Worm (Caenorhabditis elegans) whole organism, L2 larva: Measurements from ENCODE around the gene C04C3.7.

Experiments used
- F13H6.1 ChIP-seq: sonication (generic microtip); optimal IDR thresholded peaks from 2 replicates; lab custom pipeline; 2016; ENCODE audit warnings: missing genetic modification characterization, missing compliant biosample characterization
- R02D3.7 ChIP-seq: fragments of 150-350 bp; optimal IDR thresholded peaks from 2 replicates; lab custom pipeline; 2014; ENCODE audit warnings: missing biosample characterization, missing genetic modification characterization
- Y55F3AM.14 ChIP-seq: fragments of 200-800 bp; sonication (Bioruptor generic); optimal IDR thresholded peaks from 2 replicates; lab custom pipeline; 2018; ENCODE audit warnings: mild to moderate bottlenecking, missing genetic modification characterization, missing compliant biosample characterization
- alr-1 ChIP-seq: fragments of 150-350 bp; optimal IDR thresholded peaks from 2 replicates; lab custom pipeline; 2014; ENCODE audit warnings: missing biosample characterization, missing genetic modification characterization
- ama-1 ChIP-seq: fragments of 150-350 bp; optimal IDR thresholded peaks from 2 replicates; lab custom pipeline; 2018; ENCODE audit warnings: inconsistent platforms
- ceh-82 ChIP-seq: fragments of 150-350 bp; optimal IDR thresholded peaks from 2 replicates; lab custom pipeline; 2014; ENCODE audit warnings: missing biosample characterization, missing genetic modification characterization
- crh-2 ChIP-seq: sonication (generic microtip); optimal IDR thresholded peaks from 2 replicates; lab custom pipeline; 2017; ENCODE audit warnings: missing biosample characterization, missing genetic modification characterization
- dmd-4 ChIP-seq: sonication (generic microtip); optimal IDR thresholded peaks from 2 replicates; lab custom pipeline; 2017; ENCODE audit warnings: missing biosample characterization, missing genetic modification characterization
- egl-27 ChIP-seq: sonication (generic microtip); optimal IDR thresholded peaks from 3 replicates; lab custom pipeline; 2017; ENCODE audit warnings: missing biosample characterization, missing genetic modification reagents, missing genetic modification characterization
- elt-1 ChIP-seq: fragments of 150-350 bp; optimal IDR thresholded peaks from 2 replicates; lab custom pipeline; 2014; ENCODE audit warnings: missing biosample characterization, missing genetic modification characterization
- elt-3 ChIP-seq: sonication (generic microtip); optimal IDR thresholded peaks from 2 replicates; lab custom pipeline; 2017; ENCODE audit warnings: missing biosample characterization, missing genetic modification characterization
- gmeb-1 ChIP-seq: fragments of 150-350 bp; optimal IDR thresholded peaks from 2 replicates; lab custom pipeline; 2014; ENCODE audit warnings: missing biosample characterization, missing genetic modification characterization
- lin-13 ChIP-seq: fragments of 150-350 bp; optimal IDR thresholded peaks from 2 replicates; lab custom pipeline; 2014; ENCODE audit warnings: missing biosample characterization, missing genetic modification reagents, missing genetic modification characterization
- lsy-2 ChIP-seq, 2 experiments: fragments of 150-350 bp in 1 of 2; sonication (generic microtip) in 1 of 2; optimal IDR thresholded peaks; 2 replicates each; lab custom pipeline; 2014 to 2017; ENCODE audit warnings: missing biosample characterization in 2 of 2, missing genetic modification characterization in 2 of 2
- mab-5 ChIP-seq: fragments of 150-350 bp; optimal IDR thresholded peaks from 2 replicates; lab custom pipeline; 2014; ENCODE audit warnings: missing biosample characterization, missing genetic modification characterization
- mbf-1 ChIP-seq: sonication (generic microtip); optimal IDR thresholded peaks from 2 replicates; lab custom pipeline; 2017; ENCODE audit warnings: missing biosample characterization, missing genetic modification characterization
- mdl-1 ChIP-seq, 2 experiments: fragments of 150-350 bp in 1 of 2; sonication (generic microtip) in 1 of 2; optimal IDR thresholded peaks; 2 replicates each; lab custom pipeline; 2017; ENCODE audit warnings: missing biosample characterization in 2 of 2, missing genetic modification characterization in 2 of 2
- nhr-11 ChIP-seq: fragments of 150-350 bp; optimal IDR thresholded peaks from 2 replicates; lab custom pipeline; 2014; ENCODE audit warnings: missing biosample characterization, missing genetic modification characterization
- nhr-12 ChIP-seq: fragments of 150-350 bp; optimal IDR thresholded peaks from 2 replicates; lab custom pipeline; 2014; ENCODE audit warnings: missing biosample characterization, missing genetic modification characterization
- nhr-21 ChIP-seq: fragments of 150-350 bp; optimal IDR thresholded peaks from 2 replicates; lab custom pipeline; 2014; ENCODE audit warnings: missing biosample characterization, missing genetic modification characterization
- nhr-25 ChIP-seq: fragments of 150-350 bp; sonication (generic microtip); optimal IDR thresholded peaks from 3 replicates; lab custom pipeline; 2014; ENCODE audit warnings: missing biosample characterization, missing genetic modification characterization
- nhr-6 ChIP-seq: fragments of 150-350 bp; optimal IDR thresholded peaks from 2 replicates; lab custom pipeline; 2014; ENCODE audit warnings: missing biosample characterization, missing genetic modification characterization
- nhr-77 ChIP-seq: fragments of 150-350 bp; optimal IDR thresholded peaks from 2 replicates; lab custom pipeline; 2014; ENCODE audit warnings: missing biosample characterization, missing genetic modification characterization
- peb-1 ChIP-seq: fragments of 150-350 bp; optimal IDR thresholded peaks from 2 replicates; lab custom pipeline; 2014; ENCODE audit warnings: missing biosample characterization, missing genetic modification characterization
- skn-1 ChIP-seq: sonication (generic microtip); optimal IDR thresholded peaks from 2 replicates; lab custom pipeline; 2017; ENCODE audit warnings: missing biosample characterization, missing genetic modification characterization
- sma-9 ChIP-seq, 2 experiments: fragments of 150-350 bp in 1 of 2; sonication (generic microtip) in 1 of 2; optimal IDR thresholded peaks; 2 replicates each; lab custom pipeline; 2014 to 2016; ENCODE audit warnings: missing genetic modification characterization in 2 of 2, mild to moderate bottlenecking in 1 of 2, missing biosample characterization in 1 of 2, missing compliant biosample characterization in 1 of 2, missing genetic modification reagents in 1 of 2, moderate library complexity in 1 of 2
- snpc-4 ChIP-seq: fragments of 150-350 bp; optimal IDR thresholded peaks from 2 replicates; lab custom pipeline; 2014; ENCODE audit warnings: missing biosample characterization, missing genetic modification characterization
- unc-39 ChIP-seq: fragments of 150-350 bp; optimal IDR thresholded peaks from 2 replicates; lab custom pipeline; 2014; ENCODE audit warnings: missing biosample characterization, missing genetic modification characterization
- unc-55 ChIP-seq: fragments of 150-350 bp; sonication (generic microtip); optimal IDR thresholded peaks from 3 replicates; lab custom pipeline; 2014; ENCODE audit warnings: missing biosample characterization, missing genetic modification reagents, missing genetic modification characterization
- unc-62 ChIP-seq: fragments of 150-350 bp; optimal IDR thresholded peaks from 2 replicates; lab custom pipeline; 2014; ENCODE audit warnings: missing biosample characterization, missing genetic modification reagents, missing genetic modification characterization
- ztf-1 ChIP-seq: fragments of 200-800 bp; sonication (Bioruptor generic); conservative IDR thresholded peaks from 2 replicates; pipeline ENCODE4 v1.3.6; 2022; ENCODE audit warnings: missing genetic modification characterization, missing compliant biosample characterization
- ztf-4 ChIP-seq: fragments of 150-350 bp; optimal IDR thresholded peaks from 2 replicates; lab custom pipeline; 2014; ENCODE audit warnings: missing biosample characterization, missing genetic modification characterization

Gene C04C3.7

DNA sequence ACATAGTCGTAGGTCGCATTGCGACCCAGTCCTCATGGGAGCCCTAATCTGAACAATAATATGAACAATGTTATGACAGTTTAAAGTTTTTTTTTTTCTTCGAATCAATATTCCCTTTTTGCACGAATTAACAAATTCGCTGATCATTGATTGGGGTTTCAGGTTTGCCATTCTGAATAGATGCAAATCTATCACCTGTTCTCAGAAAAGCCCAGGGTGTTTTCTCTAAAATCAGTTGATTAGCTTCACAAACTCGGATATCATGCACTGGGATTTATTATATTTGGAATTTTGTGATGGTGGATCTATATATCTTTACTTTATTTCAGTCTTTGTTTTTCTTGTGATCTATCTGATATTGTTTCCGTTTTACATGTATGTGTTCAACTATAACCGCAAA, 20.1 kb upstream of the C04C3.7 start, which contains the start of gene srz-23:
TSS of gene srz-23 (plus strand) at position 263 of the 400 bp plus-strand sequence.
- no peak for TF ChIP-seq lin-13 (GFP tag; lab: Kevin White, UChicago)
- TF ChIP-seq peb-1 (tag; lab: Kevin White, UChicago), result no peak
- no peak for TF ChIP-seq mbf-1
- no peak for TF ChIP-seq unc-55
- no peak for TF ChIP-seq lsy-2 (tag; optimal IDR thresholded peaks at IDR 0.05; lab: Kevin White, UChicago)
- no peak for TF ChIP-seq unc-39 (tag; lab: Kevin White, UChicago)
- TF ChIP-seq crh-2 (tag; lab: Kevin White, UChicago), result no peak
- no peak for TF ChIP-seq unc-62 (GFP tag; lab: Kevin White, UChicago)
- TF ChIP-seq ama-1, result no peak
- TF ChIP-seq ceh-82, result no peak
- TF ChIP-seq, all 48 proteins: peak for 0

DNA sequence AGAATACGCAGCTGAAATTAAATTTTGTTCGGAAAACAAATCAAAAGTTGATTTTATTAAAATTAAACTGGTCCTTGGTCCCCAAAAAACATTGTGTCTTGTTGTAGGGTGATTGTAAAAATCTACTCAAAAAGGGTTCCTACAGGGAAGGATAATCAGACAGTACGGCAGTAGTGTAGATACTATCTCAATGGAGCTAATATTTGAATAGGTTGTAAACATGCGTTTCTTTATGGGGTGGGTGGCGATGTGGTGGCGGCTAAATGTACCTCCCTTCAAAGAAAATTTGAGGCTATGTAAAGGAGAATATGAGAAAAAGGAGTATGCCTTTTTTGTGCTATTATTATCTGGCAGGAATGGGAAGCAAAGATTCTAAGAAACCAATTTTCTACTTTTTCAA, 19.2 kb upstream of the C04C3.7 start:
- TF ChIP-seq lsy-2 (tag; optimal IDR thresholded peaks at IDR 0.05; lab: Kevin White, UChicago) (no peak), snpc-4 (no peak), mab-5 (tag; lab: Kevin White, UChicago) (no peak)

- TF ChIP-seq elt-1, result no peak
These were observed 14.1 kb upstream of the C04C3.7 start for ce11 chrIV:3447350-3447749.

DNA sequence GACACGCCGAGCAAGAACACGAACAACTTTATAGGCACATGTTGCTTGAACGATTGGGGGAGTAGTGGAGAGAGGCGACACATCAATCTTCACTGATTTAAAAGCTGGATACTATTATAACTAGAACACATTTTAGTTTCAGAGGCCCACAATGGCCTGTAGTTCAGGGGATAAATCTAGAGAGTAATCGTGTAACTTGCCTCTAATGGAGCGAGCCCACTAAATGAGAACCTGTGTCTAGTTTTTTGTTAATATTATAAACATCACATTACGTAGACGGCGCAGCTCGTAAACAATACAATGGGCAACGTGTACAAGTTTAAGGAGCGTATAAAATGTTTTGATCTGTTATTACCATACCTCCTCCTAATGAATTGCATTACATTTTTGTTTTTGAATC, 11.3 kb upstream of the C04C3.7 start, which contains the start of gene F58E2.5:
TSS of gene F58E2.5 (plus strand) at position 301 of the 400 bp plus-strand sequence.
- no peak for TF ChIP-seq nhr-12 (tag; lab: Kevin White, UChicago)
- TF ChIP-seq nhr-21 (tag; lab: Kevin White, UChicago), result no peak
- TF ChIP-seq alr-1 (tag; lab: Kevin White, UChicago), result no peak
- TF ChIP-seq nhr-25 (tag; lab: Kevin White, UChicago), result no peak
- TF ChIP-seq Y55F3AM.14, result no peak
- no peak for TF ChIP-seq egl-27 (tag; lab: Kevin White, UChicago)
- no peak for TF ChIP-seq ztf-4
- TF ChIP-seq skn-1 (tag; lab: Kevin White, UChicago), result no peak
- no peak for TF ChIP-seq ceh-82
- TF ChIP-seq peb-1 (tag; lab: Kevin White, UChicago), result no peak

ce11 chrIV:3444101-3444500, 10.8 kb upstream of the C04C3.7 start, which contains the start of gene F09D12.2:
TSS of gene F09D12.2 (minus strand) at chrIV:3444201.
- TF ChIP-seq dmd-4 (tag; lab: Kevin White, UChicago), result no peak
- no peak for TF ChIP-seq R02D3.7
- no peak for TF ChIP-seq nhr-12 (tag; lab: Kevin White, UChicago)
- TF ChIP-seq elt-3 (tag; lab: Kevin White, UChicago), result no peak
- TF ChIP-seq F13H6.1 (tag; lab: Kevin White, UChicago), result no peak
- no peak for TF ChIP-seq lin-13 (GFP tag; lab: Kevin White, UChicago)
- no peak for TF ChIP-seq egl-27 (tag; lab: Kevin White, UChicago)
- TF ChIP-seq gmeb-1 (tag; lab: Kevin White, UChicago), result no peak
- no peak for TF ChIP-seq mdl-1 (tag; optimal IDR thresholded peaks at IDR 0.05; lab: Kevin White, UChicago)
- TF ChIP-seq ztf-1 (GFP tag; lab: Robert Waterston, UW), result no peak
- TF ChIP-seq nhr-77 (tag; lab: Kevin White, UChicago), result no peak
- no peak for TF ChIP-seq nhr-21 (tag; lab: Kevin White, UChicago)
- no peak for TF ChIP-seq elt-1
- no peak for TF ChIP-seq nhr-11 (tag; lab: Kevin White, UChicago)
- no peak for TF ChIP-seq nhr-6 (tag; lab: Kevin White, UChicago)

DNA sequence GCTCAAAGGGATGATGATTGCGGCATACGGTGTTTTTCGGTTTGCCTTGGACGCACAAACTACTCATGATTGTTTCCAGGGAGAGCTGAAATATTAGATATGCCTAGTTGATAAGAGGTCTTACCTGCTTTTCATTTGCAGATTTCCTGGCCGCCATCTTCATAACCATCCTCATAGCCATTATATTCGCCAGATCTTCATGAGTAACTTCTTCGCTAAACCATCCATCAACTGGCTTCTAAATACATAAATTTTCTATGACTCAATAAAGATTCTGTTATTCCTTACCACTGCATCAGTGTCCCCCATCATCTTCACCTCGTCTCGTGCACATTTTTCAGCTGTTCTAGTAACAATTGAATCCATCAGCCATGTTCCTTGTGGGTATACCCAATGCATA, 9.2 kb upstream of the C04C3.7 start:
- TF ChIP-seq sma-9 (GFP tag; optimal IDR thresholded peaks at IDR 0.05; lab: Kevin White, UChicago), result no peak
- TF ChIP-seq sma-9 (tag; optimal IDR thresholded peaks at IDR 0.05; lab: Kevin White, UChicago), result no peak
- no peak for TF ChIP-seq R02D3.7
- TF ChIP-seq lsy-2 (tag; optimal IDR thresholded peaks at IDR 0.05; lab: Kevin White, UChicago), result no peak
- TF ChIP-seq, all 48 proteins: peak for 0
